Fruit fly (Drosophila melanogaster) whole organism, embryonic: ENCODE data around the gene Nf-YC.
A peak's percentile ranks its signal among the peaks of the same experiment; 100 is the strongest.

ENCODE experiments used
- Ada2b ChIP-seq: fragments of 200-800 bp; sonication (Bioruptor generic); IDR thresholded peaks from 2 replicates; pipeline ENCODE4 v1.3.6; 2022; ENCODE audit warnings: missing biosample characterization, missing genetic modification characterization
- Aef1 ChIP-seq: fragments of 200-800 bp; sonication (Bioruptor generic); IDR thresholded peaks from 3 replicates; pipeline ENCODE4 v1.3.6; 2022; ENCODE audit warnings: missing biosample characterization, missing genetic modification characterization
- B-H1 ChIP-seq: fragments of 200-800 bp; sonication (Bioruptor generic); IDR thresholded peaks from 3 replicates; pipeline ENCODE4 v1.3.6; 2022; ENCODE audit warnings: missing biosample characterization, missing genetic modification characterization
- Bgb ChIP-seq: fragments of 200-800 bp; sonication (Bioruptor generic); IDR thresholded peaks from 2 replicates; pipeline ENCODE4 v1.3.6; 2022; ENCODE audit warnings: missing biosample characterization, missing genetic modification characterization; ENCODE audit not compliant: partially characterized antibody
- CG10366 ChIP-seq: fragments of 200-800 bp; sonication (Bioruptor generic); IDR thresholded peaks from 2 replicates; pipeline ENCODE4 v1.3.6; 2022; ENCODE audit warnings: missing biosample characterization, missing genetic modification characterization
- CG11398 ChIP-seq: fragments of 200-800 bp; sonication (Bioruptor generic); optimal IDR thresholded peaks from 2 replicates; lab custom pipeline; 2016; ENCODE audit warnings: missing biosample characterization, missing genetic modification characterization
- CG13624 ChIP-seq: fragments of 200-800 bp; sonication (Bioruptor generic); optimal IDR thresholded peaks from 2 replicates; lab custom pipeline; 2016; ENCODE audit warnings: missing biosample characterization, missing genetic modification characterization
- CG14014 ChIP-seq: fragments of 200-800 bp; sonication (Bioruptor generic); IDR thresholded peaks from 2 replicates; pipeline ENCODE4 v1.3.6; 2022; ENCODE audit warnings: missing biosample characterization, missing genetic modification characterization
- CG14441 ChIP-seq: fragments of 200-800 bp; sonication (Bioruptor generic); IDR thresholded peaks from 2 replicates; pipeline ENCODE4 v1.3.6; 2022; ENCODE audit warnings: missing biosample characterization, missing genetic modification characterization
- CG2199 ChIP-seq: fragments of 200-800 bp; sonication (Bioruptor generic); IDR thresholded peaks from 3 replicates; pipeline ENCODE4 v1.3.6; 2022; ENCODE audit warnings: missing biosample characterization, missing genetic modification characterization
- CG2889 ChIP-seq: fragments of 200-800 bp; sonication (Bioruptor generic); IDR thresholded peaks from 3 replicates; pipeline ENCODE4 v1.3.6; 2022; ENCODE audit warnings: missing biosample characterization, missing genetic modification characterization
- CG32532 ChIP-seq: fragments of 200-800 bp; sonication (Bioruptor generic); IDR thresholded peaks from 2 replicates; pipeline ENCODE4 v1.3.6; 2022; ENCODE audit warnings: missing biosample characterization, missing genetic modification characterization
- CG4854 ChIP-seq: fragments of 200-800 bp; sonication (Bioruptor generic); optimal IDR thresholded peaks from 2 replicates; lab custom pipeline; 2016; ENCODE audit warnings: missing biosample characterization, missing genetic modification characterization, inconsistent platforms
- CG5953 ChIP-seq: fragments of 200-800 bp; sonication (Bioruptor generic); IDR thresholded peaks from 2 replicates; pipeline ENCODE4 v1.3.6; 2022; ENCODE audit warnings: missing biosample characterization, missing genetic modification characterization
- CG9215 ChIP-seq: fragments of 200-800 bp; sonication (Bioruptor generic); IDR thresholded peaks from 2 replicates; pipeline ENCODE4 v1.3.6; 2022; ENCODE audit warnings: missing biosample characterization, missing genetic modification characterization
- CG9932 ChIP-seq: fragments of 200-800 bp; sonication (Bioruptor generic); IDR thresholded peaks from 2 replicates; pipeline ENCODE4 v1.3.6; 2022; ENCODE audit warnings: missing biosample characterization, missing genetic modification characterization
- CrebB ChIP-seq: fragments of 200-800 bp; sonication (Bioruptor generic); optimal IDR thresholded peaks from 3 replicates; lab custom pipeline; 2018; ENCODE audit warnings: missing biosample characterization, mild to moderate bottlenecking, missing genetic modification characterization
- Drgx ChIP-seq: fragments of 200-800 bp; sonication (Bioruptor generic); IDR thresholded peaks from 2 replicates; pipeline ENCODE4 v1.3.6; 2022; ENCODE audit warnings: missing biosample characterization, missing genetic modification characterization
- Gug ChIP-seq: fragments of 200-800 bp; sonication (Bioruptor generic); IDR thresholded peaks from 4 replicates; pipeline ENCODE4 v1.3.6; 2022; ENCODE audit warnings: missing biosample characterization, missing genetic modification characterization
- H15 ChIP-seq: fragments of 200-800 bp; sonication (Bioruptor generic); IDR thresholded peaks from 3 replicates; pipeline ENCODE4 v1.3.6; 2022; ENCODE audit warnings: missing biosample characterization, missing genetic modification characterization
- H2.0 ChIP-seq: fragments of 200-800 bp; sonication (Bioruptor generic); IDR thresholded peaks from 2 replicates; pipeline ENCODE4 v1.3.6; 2022; ENCODE audit warnings: missing biosample characterization, missing genetic modification characterization
- Med ChIP-seq: fragments of 200-800 bp; sonication (Bioruptor generic); peaks from one replicate; lab custom pipeline; 2016; ENCODE audit warnings: missing biosample characterization, missing genetic modification characterization, mild to moderate bottlenecking, inconsistent platforms, moderate library complexity
- Ptx1 ChIP-seq: fragments of 200-800 bp; sonication (Bioruptor generic); IDR thresholded peaks from 2 replicates; pipeline ENCODE4 v1.3.6; 2022; ENCODE audit warnings: missing biosample characterization, missing genetic modification characterization
- Rfx ChIP-seq: fragments of 200-800 bp; sonication (Bioruptor generic); IDR thresholded peaks from 2 replicates; pipeline ENCODE4 v1.3.6; 2022; ENCODE audit warnings: missing biosample characterization, missing genetic modification characterization
- ase ChIP-seq: fragments of 200-800 bp; sonication (Bioruptor generic); IDR thresholded peaks from 3 replicates; pipeline ENCODE4 v1.3.6; 2022; ENCODE audit warnings: missing biosample characterization, missing genetic modification characterization
- caup ChIP-seq: fragments of 200-800 bp; sonication (Bioruptor generic); optimal IDR thresholded peaks from 3 replicates; lab custom pipeline; 2017; ENCODE audit warnings: missing biosample characterization, mild to moderate bottlenecking, missing genetic modification characterization, moderate library complexity; ENCODE audit not compliant: severe bottlenecking
- emc ChIP-seq: fragments of 200-800 bp; sonication (Bioruptor generic); optimal IDR thresholded peaks from 2 replicates; lab custom pipeline; 2016; ENCODE audit warnings: missing biosample characterization, missing genetic modification characterization
- grau ChIP-seq: fragments of 200-800 bp; optimal IDR thresholded peaks from 3 replicates; lab custom pipeline; 2019; ENCODE audit warnings: missing biosample characterization, mild to moderate bottlenecking, missing genetic modification characterization, moderate library complexity
- hkb ChIP-seq, 2 experiments: fragments of 200-800 bp in 1 of 2; fragments of >200 bp in 1 of 2; sonication (Bioruptor generic) in 1 of 2; IDR thresholded peaks in 1 of 2; optimal IDR thresholded peaks in 1 of 2; 2 replicates each; pipeline versions ENCODE4 v1.3.6 to Lab custom; 2017 to 2022; ENCODE audit warnings: missing biosample characterization in 1 of 2, missing genetic modification characterization in 1 of 2
- lmd ChIP-seq: fragments of 200-800 bp; sonication (Bioruptor generic); IDR thresholded peaks from 2 replicates; pipeline ENCODE4 v1.3.6; 2022; ENCODE audit warnings: missing biosample characterization, missing genetic modification characterization
- pan ChIP-seq, 4 experiments: fragments of >200 bp in 3 of 4; fragments of 200-800 bp in 1 of 4; sonication (Bioruptor generic) in 1 of 4; optimal IDR thresholded peaks in 3 of 4; IDR thresholded peaks in 1 of 4; 2 replicates each; pipeline versions ENCODE4 v1.3.6 to Lab custom; 2017 to 2022; ENCODE audit warnings: missing biosample characterization in 2 of 4, missing genetic modification characterization in 2 of 4, mixed read lengths in 1 of 4
- pho ChIP-seq: fragments of 200-800 bp; sonication (Bioruptor generic); optimal IDR thresholded peaks from 2 replicates; lab custom pipeline; 2016; ENCODE audit warnings: missing biosample characterization, missing genetic modification characterization
- prd ChIP-seq, 3 experiments: fragments of >200 bp in 2 of 3; fragments of 200-800 bp in 1 of 3; sonication (Bioruptor generic) in 1 of 3; optimal IDR thresholded peaks in 2 of 3; IDR thresholded peaks in 1 of 3; 2 replicates in 2 of 3; 3 replicates in 1 of 3; pipeline versions ENCODE4 v1.3.6 to Lab custom; 2017 to 2022; ENCODE audit warnings: missing biosample characterization in 1 of 3, missing genetic modification characterization in 1 of 3
- pum ChIP-seq: fragments of 200-800 bp; sonication (Bioruptor generic); optimal IDR thresholded peaks from 2 replicates; lab custom pipeline; 2016; ENCODE audit warnings: missing biosample characterization, missing genetic modification characterization
- ranshi ChIP-seq: fragments of 200-800 bp; sonication (Bioruptor generic); IDR thresholded peaks from 2 replicates; pipeline ENCODE4 v1.3.6; 2022; ENCODE audit warnings: missing biosample characterization, missing genetic modification characterization
- row ChIP-seq: fragments of 200-800 bp; sonication (Bioruptor generic); IDR thresholded peaks from 3 replicates; pipeline ENCODE4 v1.3.6; 2022; ENCODE audit warnings: missing biosample characterization, missing genetic modification characterization
- sc ChIP-seq, 3 experiments: fragments of >200 bp in 2 of 3; fragments of 200-800 bp in 1 of 3; sonication (Bioruptor generic) in 1 of 3; optimal IDR thresholded peaks; 2 replicates in 2 of 3; 3 replicates in 1 of 3; lab custom pipeline; 2017; ENCODE audit warnings: mild to moderate bottlenecking in 1 of 3, missing biosample characterization in 1 of 3, missing genetic modification characterization in 1 of 3, missing genetic modification reagents in 1 of 3
- sisA ChIP-seq: fragments of 200-800 bp; sonication (Bioruptor generic); IDR thresholded peaks from 2 replicates; pipeline ENCODE4 v1.3.6; 2022; ENCODE audit warnings: missing biosample characterization, missing genetic modification characterization
- slbo ChIP-seq: fragments of 200-800 bp; sonication (Bioruptor generic); IDR thresholded peaks from 2 replicates; pipeline ENCODE4 v1.3.6; 2022; ENCODE audit warnings: missing biosample characterization, missing genetic modification characterization
- vvl ChIP-seq: fragments of 200-800 bp; sonication (Bioruptor generic); IDR thresholded peaks from 2 replicates; pipeline ENCODE4 v1.3.6; 2022; ENCODE audit warnings: missing biosample characterization, missing genetic modification characterization

Nf-YC gene

DNA sequence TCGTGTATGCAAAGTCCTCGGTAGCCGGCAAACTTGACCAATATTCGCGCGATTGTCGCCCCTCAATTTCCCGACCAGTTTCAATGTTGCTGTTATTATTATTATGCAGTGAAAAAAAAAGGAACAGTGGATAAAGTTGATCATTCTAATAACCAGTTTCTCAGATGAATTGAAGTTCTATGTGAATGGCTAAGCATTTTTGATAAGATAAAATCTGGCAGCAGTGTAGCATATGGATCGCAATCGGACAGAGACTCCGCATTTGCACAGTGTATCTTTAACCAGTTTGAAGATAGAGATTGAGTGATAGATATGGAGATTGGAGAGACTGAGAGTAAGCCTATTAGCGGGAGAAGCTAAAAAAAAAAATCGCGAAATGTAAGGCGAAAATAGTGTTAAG lies 27.3 kb downstream of the Nf-YC start (continued):
- TF ChIP-seq caup (GFP tag; lab: Kevin White, UChicago) (peak; percentile 70), CG13624 (peak; percentile 64), CG9215 (GFP tag; lab: Robert Waterston, UW) (peak; percentile 68), CG4854 (GFP tag; lab: Kevin White, UChicago) (peak; percentile 32), sc (optimal IDR thresholded peaks at IDR 0.05; lab: Kevin White, UChicago) (no peak), sc (GFP tag; optimal IDR thresholded peaks at IDR 0.05; lab: Kevin White, UChicago) (no peak), CG2199 (no peak), CG11398 (peak; percentile 42)

DNA sequence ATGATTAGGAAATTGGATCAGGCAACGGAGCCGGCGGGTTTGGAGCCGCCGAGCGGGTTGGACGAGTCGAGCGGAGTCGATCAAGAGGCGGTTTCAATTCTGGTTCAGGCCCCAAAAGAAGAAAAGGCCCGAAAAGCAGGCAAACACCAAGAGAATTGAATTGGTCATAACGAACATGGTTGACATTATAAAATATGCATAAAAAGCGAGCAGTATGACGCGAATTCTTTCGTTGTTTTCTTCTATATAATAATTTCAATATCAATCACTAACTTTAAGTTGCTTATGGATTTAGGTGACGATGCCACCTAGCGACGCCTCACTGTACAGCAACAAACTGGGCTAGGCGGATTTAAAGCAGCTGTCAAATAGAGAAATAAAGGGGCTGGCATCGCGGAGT lies 27.8 kb downstream of the Nf-YC start:
- no peak for TF ChIP-seq prd (optimal IDR thresholded peaks at IDR 0.05; lab: Kevin White, UChicago)
- peak; percentile 35; the same call in 2 of the 3 replicates for TF ChIP-seq prd (GFP tag; IDR thresholded peaks at IDR 0.05; lab: Robert Waterston, UW)
- 0 out of 3 replicates have a peak, but pooled peaks have one; percentile 16 for TF ChIP-seq ase
- TF ChIP-seq grau (tag; lab: Kevin White, UChicago), result peak; percentile 76
- 0 out of 2 replicates have a peak, but pooled peaks have one; percentile 9 for TF ChIP-seq ranshi (GFP tag; lab: Robert Waterston, UW)
- TF ChIP-seq pan (optimal IDR thresholded peaks at IDR 0.05; lab: Kevin White, UChicago), result no peak
- TF ChIP-seq pan (GFP tag; optimal IDR thresholded peaks at IDR 0.05 in 1 of 2, IDR thresholded peaks at IDR 0.05 in 1 of 2), result peak in 1 of 2 experiments; percentile 28
- peak; percentile 22; the same call in 1 of the 2 replicates for TF ChIP-seq CG14441 (GFP tag; lab: Robert Waterston, UW)
- TF ChIP-seq CG14014 (GFP tag; lab: Robert Waterston, UW), result 0 out of 2 replicates have a peak, but pooled peaks have one; percentile 20
- peak; percentile 48; the same call in 1 of the 2 replicates for TF ChIP-seq CG32532 (GFP tag; lab: Robert Waterston, UW)
- no peak for TF ChIP-seq pho
- TF ChIP-seq CG9932 (GFP tag; lab: Robert Waterston, UW), result peak; percentile 43
- TF ChIP-seq CG10366, result peak; percentile 31; the same call in 1 of the 2 replicates
- TF ChIP-seq emc, result no peak
- peak; percentile 4; the same call in 1 of the 3 replicates for TF ChIP-seq row (GFP tag; lab: Robert Waterston, UW)
- TF ChIP-seq CG2889 (GFP tag; lab: Robert Waterston, UW), result no peak
- TF ChIP-seq Med (GFP tag; lab: Kevin White, UChicago), result peak; percentile 62
- peak; percentile 22; the same call in 1 of the 2 replicates for TF ChIP-seq H2.0 (GFP tag; lab: Robert Waterston, UW)
- peak; percentile 7; the same call in 1 of the 4 replicates for TF ChIP-seq Gug (GFP tag; lab: Robert Waterston, UW)
- TF ChIP-seq Aef1 (GFP tag; lab: Robert Waterston, UW), result 0 out of 3 replicates have a peak, but pooled peaks have one; percentile 9
- peak; percentile 68 for TF ChIP-seq Rfx (GFP tag; lab: Robert Waterston, UW)
- TF ChIP-seq vvl (GFP tag; lab: Robert Waterston, UW), result peak; percentile 27; the same call in 1 of the 2 replicates
- TF ChIP-seq Ada2b (GFP tag; lab: Robert Waterston, UW), result no peak
- TF ChIP-seq hkb (optimal IDR thresholded peaks at IDR 0.05; lab: Kevin White, UChicago), result no peak
- 0 out of 2 replicates have a peak, but pooled peaks have one; percentile 24 for TF ChIP-seq hkb (GFP tag; IDR thresholded peaks at IDR 0.05; lab: Robert Waterston, UW)
- TF ChIP-seq B-H1 (GFP tag; lab: Robert Waterston, UW), result peak; percentile 25; the same call in 1 of the 3 replicates
- no peak for TF ChIP-seq Bgb (GFP tag; lab: Robert Waterston, UW)
- 0 out of 2 replicates have a peak, but pooled peaks have one; percentile 4 for TF ChIP-seq CG5953
- TF ChIP-seq sisA, result peak; percentile 58
- 0 out of 3 replicates have a peak, but pooled peaks have one; percentile 6 for TF ChIP-seq H15
- peak; percentile 53 for TF ChIP-seq Ptx1 (GFP tag; lab: Robert Waterston, UW)
- TF ChIP-seq lmd, result peak; percentile 33; the same call in 1 of the 2 replicates
- peak; percentile 54 for TF ChIP-seq slbo
- TF ChIP-seq CrebB (tag; lab: Kevin White, UChicago), result no peak
- no peak for TF ChIP-seq pum (GFP tag; lab: Kevin White, UChicago)
- peak; percentile 27 for TF ChIP-seq Drgx (GFP tag; lab: Robert Waterston, UW)
- TF ChIP-seq, all 482 proteins: peak for 26
